Worm (Caenorhabditis elegans) whole organism, L1 larva: Measurements from ENCODE around the gene ZK662.2.

ENCODE experiments used
- C04F5.9 ChIP-seq: sonication (generic microtip); optimal IDR thresholded peaks from 2 replicates; lab custom pipeline; 2016; ENCODE audit warnings: missing genetic modification characterization, missing compliant biosample characterization
- C16A3.4 ChIP-seq: fragments of 150-350 bp; optimal IDR thresholded peaks from 2 replicates; lab custom pipeline; 2014; ENCODE audit warnings: missing biosample characterization, missing genetic modification characterization
- C34B4.2 ChIP-seq: sonication (generic microtip); optimal IDR thresholded peaks from 2 replicates; lab custom pipeline; 2017; ENCODE audit warnings: mild to moderate bottlenecking, missing genetic modification characterization, missing compliant biosample characterization
- F16B12.6 ChIP-seq: fragments of 150-350 bp; optimal IDR thresholded peaks from 2 replicates; lab custom pipeline; 2014; ENCODE audit warnings: missing biosample characterization, missing genetic modification characterization
- alr-1 ChIP-seq: fragments of 200-800 bp; sonication (Bioruptor generic); optimal IDR thresholded peaks from 2 replicates; lab custom pipeline; 2018; ENCODE audit warnings: borderline replicate concordance, mild to moderate bottlenecking, missing genetic modification characterization, missing compliant biosample characterization
- aly-2 ChIP-seq: fragments of 150-350 bp; optimal IDR thresholded peaks from 2 replicates; lab custom pipeline; 2014; ENCODE audit warnings: missing biosample characterization, missing genetic modification characterization
- ama-1 ChIP-seq: fragments of 150-350 bp; optimal IDR thresholded peaks from 2 replicates; lab custom pipeline; 2014
- blmp-1 ChIP-seq: fragments of 150-350 bp; optimal IDR thresholded peaks from 2 replicates; lab custom pipeline; 2014; ENCODE audit warnings: missing biosample characterization, missing genetic modification characterization
- ceh-82 ChIP-seq, 3 experiments: fragments of 150-350 bp in 1 of 3; sonication (generic microtip) in 2 of 3; optimal IDR thresholded peaks; 2 replicates each; lab custom pipeline; 2014 to 2017; ENCODE audit warnings: missing biosample characterization in 3 of 3, missing genetic modification characterization in 3 of 3
- ceh-88 ChIP-seq: fragments of 200-800 bp; sonication (Bioruptor generic); IDR thresholded peaks from 2 replicates; pipeline ENCODE4 v1.3.6; 2022; ENCODE audit warnings: missing genetic modification characterization, missing compliant biosample characterization
- ceh-90 ChIP-seq: sonication (generic microtip); optimal IDR thresholded peaks from 2 replicates; lab custom pipeline; 2016; ENCODE audit warnings: missing genetic modification characterization, missing compliant biosample characterization
- dpl-1 ChIP-seq, 3 experiments: fragments of 150-350 bp in 2 of 3; sonication (generic microtip) in 1 of 3; optimal IDR thresholded peaks; 2 replicates each; lab custom pipeline; 2014 to 2017; ENCODE audit warnings: missing biosample characterization in 3 of 3, missing genetic modification characterization in 3 of 3, missing genetic modification reagents in 3 of 3
- efl-1 ChIP-seq, 4 experiments: fragments of 150-350 bp; optimal IDR thresholded peaks in 3 of 4; peaks in 1 of 4; 1 replicate in 1 of 4; 2 replicates in 3 of 4; lab custom pipeline; 2014; ENCODE audit warnings: missing biosample characterization in 2 of 4, missing genetic modification characterization in 2 of 4, missing genetic modification reagents in 2 of 4
- egl-27 ChIP-seq, 2 experiments: fragments of 150-350 bp in 1 of 2; sonication (generic microtip); optimal IDR thresholded peaks; 3 replicates each; lab custom pipeline; 2017 to 2018; ENCODE audit warnings: missing biosample characterization in 2 of 2, missing genetic modification characterization in 2 of 2, missing genetic modification reagents in 2 of 2
- elt-2 ChIP-seq: sonication (generic microtip); optimal IDR thresholded peaks from 2 replicates; lab custom pipeline; 2016; ENCODE audit warnings: missing genetic modification characterization, mild to moderate bottlenecking, inconsistent platforms, missing compliant biosample characterization, missing genetic modification reagents
- ets-5 ChIP-seq: fragments of 200-800 bp; sonication (Bioruptor generic); IDR thresholded peaks from 2 replicates; pipeline ENCODE4 v1.3.6; 2022; ENCODE audit warnings: missing genetic modification characterization, missing compliant biosample characterization
- fkh-4 ChIP-seq: sonication (generic microtip); optimal IDR thresholded peaks from 2 replicates; lab custom pipeline; 2016; ENCODE audit warnings: missing compliant biosample characterization, missing genetic modification characterization, borderline replicate concordance
- fkh-8 ChIP-seq: sonication (generic microtip); optimal IDR thresholded peaks from 2 replicates; lab custom pipeline; 2016; ENCODE audit warnings: mild to moderate bottlenecking, missing genetic modification characterization, missing compliant biosample characterization
- grh-1 ChIP-seq: fragments of 200-800 bp; sonication (Bioruptor generic); IDR thresholded peaks from 2 replicates; pipeline ENCODE4 v1.3.6; 2022; ENCODE audit warnings: missing genetic modification reagents, missing genetic modification characterization, missing compliant biosample characterization
- hlh-4 ChIP-seq: sonication (generic microtip); optimal IDR thresholded peaks from 2 replicates; lab custom pipeline; 2016; ENCODE audit warnings: mild to moderate bottlenecking, missing genetic modification characterization, missing compliant biosample characterization
- hpl-2 ChIP-seq: fragments of 150-350 bp; optimal IDR thresholded peaks from 2 replicates; lab custom pipeline; 2014; ENCODE audit warnings: missing biosample characterization, missing genetic modification reagents, missing genetic modification characterization
- irx-1 ChIP-seq: sonication (generic microtip); optimal IDR thresholded peaks from 2 replicates; lab custom pipeline; 2016; ENCODE audit warnings: missing genetic modification characterization, missing compliant biosample characterization
- isw-1 ChIP-seq: fragments of 200-800 bp; sonication (Bioruptor generic); IDR thresholded peaks from 2 replicates; pipeline ENCODE4 v1.3.6; 2022; ENCODE audit warnings: missing genetic modification characterization, missing compliant biosample characterization
- lin-13 ChIP-seq: fragments of 150-350 bp; optimal IDR thresholded peaks from 2 replicates; lab custom pipeline; 2014; ENCODE audit warnings: missing biosample characterization, missing genetic modification reagents, missing genetic modification characterization
- lin-14 ChIP-seq: fragments of 200-800 bp; sonication (Bioruptor generic); optimal IDR thresholded peaks from 2 replicates; lab custom pipeline; 2018; ENCODE audit warnings: mild to moderate bottlenecking, missing genetic modification characterization, moderate library complexity, missing compliant biosample characterization
- lin-15B ChIP-seq: fragments of 150-350 bp; sonication (generic microtip); optimal IDR thresholded peaks from 3 replicates; lab custom pipeline; 2014; ENCODE audit warnings: missing biosample characterization, missing genetic modification characterization
- lir-3 ChIP-seq: sonication (generic microtip); optimal IDR thresholded peaks from 2 replicates; lab custom pipeline; 2016; ENCODE audit warnings: mild to moderate bottlenecking, missing genetic modification characterization, moderate library complexity, missing compliant biosample characterization; ENCODE audit not compliant: poor library complexity
- lsy-2 ChIP-seq, 2 experiments: fragments of 150-350 bp; optimal IDR thresholded peaks; 2 replicates each; lab custom pipeline; 2014; ENCODE audit warnings: missing biosample characterization in 2 of 2, missing genetic modification characterization in 2 of 2
- mab-9 ChIP-seq: fragments of 200-800 bp; sonication (Bioruptor generic); IDR thresholded peaks from 2 replicates; pipeline ENCODE4 v1.3.6; 2022; ENCODE audit warnings: missing genetic modification reagents, missing genetic modification characterization, missing compliant biosample characterization
- mdl-1 ChIP-seq, 2 experiments: fragments of 150-350 bp; optimal IDR thresholded peaks; 2 replicates each; lab custom pipeline; 2014 to 2017; ENCODE audit warnings: missing biosample characterization in 2 of 2, missing genetic modification characterization in 2 of 2, inconsistent platforms in 1 of 2
- mef-2 ChIP-seq: fragments of 150-350 bp; optimal IDR thresholded peaks from 2 replicates; lab custom pipeline; 2014; ENCODE audit warnings: missing biosample characterization, missing genetic modification characterization
- mep-1 ChIP-seq: fragments of 150-350 bp; optimal IDR thresholded peaks from 2 replicates; lab custom pipeline; 2014; ENCODE audit warnings: missing biosample characterization, missing genetic modification characterization
- nhr-11 ChIP-seq: fragments of 150-350 bp; optimal IDR thresholded peaks from 2 replicates; lab custom pipeline; 2014; ENCODE audit warnings: missing biosample characterization, missing genetic modification characterization
- nhr-20 ChIP-seq: sonication (generic microtip); optimal IDR thresholded peaks from 2 replicates; lab custom pipeline; 2016; ENCODE audit warnings: mild to moderate bottlenecking, missing genetic modification characterization, missing compliant biosample characterization
- nhr-71 ChIP-seq: sonication (generic microtip); optimal IDR thresholded peaks from 2 replicates; lab custom pipeline; 2016; ENCODE audit warnings: mild to moderate bottlenecking, missing genetic modification characterization, moderate library complexity, missing compliant biosample characterization
- nhr-84 ChIP-seq: sonication (generic microtip); optimal IDR thresholded peaks from 2 replicates; lab custom pipeline; 2017; ENCODE audit warnings: missing biosample characterization, missing genetic modification characterization
- nhr-85 ChIP-seq: sonication (generic microtip); peaks from one replicate; lab custom pipeline; 2016; ENCODE audit warnings: missing genetic modification characterization, inconsistent platforms, missing compliant biosample characterization
- nhr-90 ChIP-seq: sonication (generic microtip); optimal IDR thresholded peaks from 2 replicates; lab custom pipeline; 2016; ENCODE audit warnings: mild to moderate bottlenecking, missing genetic modification characterization, missing compliant biosample characterization; ENCODE audit not compliant: poor library complexity
- pag-3 ChIP-seq: sonication (generic microtip); optimal IDR thresholded peaks from 2 replicates; lab custom pipeline; 2017; ENCODE audit warnings: missing genetic modification characterization, mild to moderate bottlenecking, missing compliant biosample characterization, antibody characterized with exemption, borderline replicate concordance; ENCODE audit not compliant: insufficient read depth
- pax-3 ChIP-seq: fragments of 200-800 bp; sonication (Bioruptor generic); optimal IDR thresholded peaks from 2 replicates; lab custom pipeline; 2018; ENCODE audit warnings: mild to moderate bottlenecking, missing genetic modification characterization, moderate library complexity, missing compliant biosample characterization
- pqm-1 ChIP-seq: sonication (generic microtip); optimal IDR thresholded peaks from 3 replicates; lab custom pipeline; 2017; ENCODE audit warnings: missing biosample characterization, missing genetic modification characterization
- rnt-1 ChIP-seq: sonication (generic microtip); optimal IDR thresholded peaks from 2 replicates; lab custom pipeline; 2016; ENCODE audit warnings: mild to moderate bottlenecking, missing genetic modification characterization, moderate library complexity, missing compliant biosample characterization
- skn-1 ChIP-seq: fragments of 150-350 bp; optimal IDR thresholded peaks from 2 replicates; lab custom pipeline; 2014; ENCODE audit warnings: missing biosample characterization, missing genetic modification characterization
- snu-23 ChIP-seq: sonication (generic microtip); optimal IDR thresholded peaks from 2 replicates; lab custom pipeline; 2016; ENCODE audit warnings: missing genetic modification characterization, missing compliant biosample characterization
- sptf-1 ChIP-seq: fragments of 150-350 bp; optimal IDR thresholded peaks from 2 replicates; lab custom pipeline; 2014; ENCODE audit warnings: missing biosample characterization, missing genetic modification characterization
- sup-37 ChIP-seq: fragments of 200-800 bp; sonication (Bioruptor generic); optimal IDR thresholded peaks from 2 replicates; lab custom pipeline; 2018; ENCODE audit warnings: mild to moderate bottlenecking, missing genetic modification characterization, missing compliant biosample characterization
- swsn-7 ChIP-seq: sonication (generic microtip); optimal IDR thresholded peaks from 2 replicates; lab custom pipeline; 2016; ENCODE audit warnings: missing genetic modification characterization, missing compliant biosample characterization
- tbx-2 ChIP-seq: sonication (generic microtip); optimal IDR thresholded peaks from 2 replicates; lab custom pipeline; 2016; ENCODE audit warnings: missing genetic modification characterization, missing compliant biosample characterization
- unc-86 ChIP-seq: sonication (generic microtip); optimal IDR thresholded peaks from 2 replicates; lab custom pipeline; 2016; ENCODE audit warnings: missing genetic modification characterization, missing compliant biosample characterization
- unc-98 ChIP-seq: fragments of 200-800 bp; sonication (Bioruptor generic); IDR thresholded peaks from 2 replicates; pipeline ENCODE4 v1.3.6; 2022; ENCODE audit warnings: missing genetic modification characterization, missing compliant biosample characterization
- vab-15 ChIP-seq: sonication (generic microtip); optimal IDR thresholded peaks from 2 replicates; lab custom pipeline; 2017; ENCODE audit warnings: missing genotype, mild to moderate bottlenecking, missing genetic modification characterization, missing compliant biosample characterization
- ztf-11 ChIP-seq, 2 experiments: sonication (generic microtip); optimal IDR thresholded peaks; 2 replicates each; lab custom pipeline; 2016 to 2017; ENCODE audit warnings: missing genetic modification characterization in 2 of 2, missing biosample characterization in 1 of 2, missing compliant biosample characterization in 1 of 2
- ztf-4 ChIP-seq: fragments of 150-350 bp; optimal IDR thresholded peaks from 2 replicates; lab custom pipeline; 2014; ENCODE audit warnings: missing biosample characterization, missing genetic modification characterization

Gene ZK662.2

DNA sequence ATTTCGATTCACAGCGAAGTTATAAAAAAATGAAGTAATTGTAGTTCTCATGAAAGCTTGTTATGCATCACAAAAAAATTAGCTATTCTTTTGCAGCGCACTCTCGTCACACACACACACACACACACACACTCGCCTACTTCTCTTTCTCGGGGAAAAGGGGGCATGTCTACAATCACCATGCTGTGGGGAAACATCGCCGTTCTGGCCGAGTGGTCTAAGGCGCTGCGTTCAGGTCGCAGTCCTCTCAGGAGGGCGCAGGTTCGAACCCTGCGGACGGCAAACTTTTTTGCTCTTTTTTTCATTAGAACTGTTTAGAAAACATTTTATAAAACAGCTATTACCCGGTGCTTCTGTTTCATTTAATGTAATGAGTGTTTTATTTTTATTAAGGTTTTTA lies 45.4 kb downstream of the ZK662.2 start:
- TF ChIP-seq elt-2 (tag; lab: Kevin White, UChicago): no peak
- TF ChIP-seq mep-1 (tag; lab: Kevin White, UChicago): peak; percentile 47
- no peak for TF ChIP-seq hpl-2 (GFP tag; lab: Kevin White, UChicago)
- TF ChIP-seq nhr-11 (tag; lab: Kevin White, UChicago): no peak
- peak; percentile 24 to 26 for TF ChIP-seq efl-1 (optimal IDR thresholded peaks at IDR 0.05; lab: Kevin White, UChicago)
- TF ChIP-seq efl-1 (GFP tag; optimal IDR thresholded peaks at IDR 0.05 in 1 of 2; lab: Kevin White, UChicago): peak in 1 of 2 experiments; percentile 90
- no peak for TF ChIP-seq alr-1 (tag; lab: Kevin White, UChicago)
- no peak for TF ChIP-seq mab-9 (GFP tag; lab: Robert Waterston, UW)
- TF ChIP-seq ztf-11 (tag; optimal IDR thresholded peaks at IDR 0.05; lab: Kevin White, UChicago): no peak
- TF ChIP-seq vab-15 (tag; lab: Kevin White, UChicago): no peak
- no peak for TF ChIP-seq ceh-88
- TF ChIP-seq sptf-1 (tag; lab: Kevin White, UChicago): no peak
- peak; percentile 62 for TF ChIP-seq nhr-20 (tag; lab: Kevin White, UChicago)
- no peak for TF ChIP-seq pax-3
- no peak for TF ChIP-seq ets-5 (GFP tag; lab: Robert Waterston, UW)
- peak; percentile 83 for TF ChIP-seq lin-15B (tag; lab: Kevin White, UChicago)
- no peak for TF ChIP-seq blmp-1 (tag; lab: Kevin White, UChicago)
- no peak for TF ChIP-seq ama-1 (lab: Kevin White, UChicago)
- TF ChIP-seq nhr-71 (tag; lab: Kevin White, UChicago): peak; percentile 68
- TF ChIP-seq lir-3 (tag; lab: Kevin White, UChicago): peak; percentile 47
- TF ChIP-seq mdl-1 (tag; optimal IDR thresholded peaks at IDR 0.05; lab: Kevin White, UChicago): peak in 1 of 2 experiments; percentile 51
- TF ChIP-seq fkh-8 (tag; lab: Kevin White, UChicago): peak; percentile 70
- no peak for TF ChIP-seq hlh-4 (tag; lab: Kevin White, UChicago)
- TF ChIP-seq mef-2 (tag; lab: Kevin White, UChicago): no peak
- TF ChIP-seq sup-37 (GFP tag; lab: Kevin White, UChicago): no peak
- no peak for TF ChIP-seq ztf-4 (tag; lab: Kevin White, UChicago)
- peak; percentile 79 for TF ChIP-seq snu-23 (GFP tag; lab: Kevin White, UChicago)
- peak; percentile 65 for TF ChIP-seq nhr-85
- peak; percentile 76 for TF ChIP-seq rnt-1 (tag; lab: Kevin White, UChicago)
- peak; percentile 22 for TF ChIP-seq lin-13 (GFP tag; lab: Kevin White, UChicago)
- TF ChIP-seq unc-86: peak; percentile 66
- TF ChIP-seq nhr-84: no peak
- TF ChIP-seq lsy-2 (tag; optimal IDR thresholded peaks at IDR 0.05; lab: Kevin White, UChicago): peak; percentile 47 to 52
- no peak for TF ChIP-seq pqm-1 (tag; lab: Kevin White, UChicago)
- TF ChIP-seq aly-2 (tag; lab: Kevin White, UChicago): no peak
- TF ChIP-seq ceh-82 (tag; optimal IDR thresholded peaks at IDR 0.05; lab: Kevin White, UChicago): peak; percentile 30 to 83 (median 82)
- TF ChIP-seq skn-1 (tag; lab: Kevin White, UChicago): peak; percentile 32
- peak; percentile 68 for TF ChIP-seq tbx-2 (tag; lab: Kevin White, UChicago)
- no peak for TF ChIP-seq fkh-4
- TF ChIP-seq egl-27 (tag; optimal IDR thresholded peaks at IDR 0.05; lab: Kevin White, UChicago): peak in 1 of 2 experiments; percentile 32
- peak; percentile 32 for TF ChIP-seq F16B12.6 (tag; lab: Kevin White, UChicago)
- TF ChIP-seq irx-1: peak; percentile 24
- TF ChIP-seq grh-1: no peak
- TF ChIP-seq C04F5.9 (tag; lab: Kevin White, UChicago): no peak
- TF ChIP-seq unc-98 (GFP tag; lab: Robert Waterston, UW): no peak
- peak; percentile 77 for TF ChIP-seq lin-14 (GFP tag; lab: Kevin White, UChicago)
- TF ChIP-seq pag-3 (tag; lab: Kevin White, UChicago): no peak
- TF ChIP-seq C16A3.4 (tag; lab: Kevin White, UChicago): peak; percentile 50
- TF ChIP-seq ceh-90 (tag; lab: Kevin White, UChicago): no peak
- peak; percentile 12; the same call in 1 of the 2 replicates for TF ChIP-seq isw-1 (GFP tag; lab: Robert Waterston, UW)
- TF ChIP-seq C34B4.2 (tag; lab: Kevin White, UChicago): no peak
- TF ChIP-seq swsn-7 (tag; lab: Kevin White, UChicago): peak; percentile 55
- TF ChIP-seq nhr-90 (tag; lab: Kevin White, UChicago): peak; percentile 55
- peak in 1 of 3 experiments; percentile 18 for TF ChIP-seq dpl-1 (GFP tag; optimal IDR thresholded peaks at IDR 0.05; lab: Kevin White, UChicago)
